Worm (Caenorhabditis elegans): ENCODE data around the gene fbxb-65.

The fbxb-65 gene

DNA sequence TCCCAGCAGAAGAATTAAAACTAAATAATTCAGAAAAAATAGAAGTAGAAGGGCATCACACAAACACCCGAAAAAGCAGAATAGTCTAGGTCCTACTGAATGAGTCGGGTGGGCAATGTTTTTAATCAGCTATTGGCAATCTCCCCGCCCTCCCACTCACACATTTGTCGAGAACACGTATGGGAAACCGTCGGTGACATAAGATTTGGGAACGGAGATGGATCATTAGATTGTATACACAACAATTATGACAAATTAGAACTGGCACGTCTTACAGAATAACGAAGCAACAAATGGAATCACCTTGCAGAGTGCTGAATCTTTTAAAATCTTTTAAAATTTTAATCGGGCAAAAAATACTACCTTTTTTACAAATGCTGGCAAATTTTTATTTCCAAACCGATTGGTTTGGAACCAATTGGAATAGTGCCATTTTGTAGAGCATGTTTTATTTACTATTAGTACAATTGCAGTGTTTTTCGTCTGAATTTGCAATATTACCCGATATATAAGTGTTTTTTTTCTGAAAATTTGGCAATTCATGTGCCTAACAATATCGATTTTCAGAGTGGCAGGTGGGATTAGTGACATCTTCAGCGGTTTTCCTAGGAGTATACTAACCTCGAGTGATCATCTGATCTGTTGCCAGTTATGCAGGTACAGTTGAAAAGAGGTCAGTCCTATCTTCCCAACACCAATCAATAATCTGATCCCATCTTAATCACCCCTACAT, 41.1 kb upstream of the fbxb-65 start, which contains the start of the genes F55C9.3 and fbxb-57:
F55C9.3 (minus strand) TSS at position 101 of the 733 bp plus-strand sequence.
fbxb-57 (plus strand) TSS at position 683 of the 733 bp plus-strand sequence.
- TF ChIP-seq ztf-11 (tag; optimal IDR thresholded peaks at IDR 0.05) (no peak), lir-3 (tag; optimal IDR thresholded peaks at IDR 0.05; ENCODE audit: poor library complexity) (no peak), grh-1 (GFP tag; IDR thresholded peaks at IDR 0.05) (no peak), vab-15 (tag; optimal IDR thresholded peaks at IDR 0.05) (no peak), egl-27 (tag; optimal IDR thresholded peaks at IDR 0.05) (no peak), nhr-12 (tag; optimal IDR thresholded peaks at IDR 0.05) (no peak), fkh-8 (tag; optimal IDR thresholded peaks at IDR 0.05) (no peak), nhr-77 (tag; optimal IDR thresholded peaks at IDR 0.05) (no peak), nhr-90 (tag; optimal IDR thresholded peaks at IDR 0.05; ENCODE audit: poor library complexity) (no peak), unc-86 (tag; optimal IDR thresholded peaks at IDR 0.05) (no peak)

DNA sequence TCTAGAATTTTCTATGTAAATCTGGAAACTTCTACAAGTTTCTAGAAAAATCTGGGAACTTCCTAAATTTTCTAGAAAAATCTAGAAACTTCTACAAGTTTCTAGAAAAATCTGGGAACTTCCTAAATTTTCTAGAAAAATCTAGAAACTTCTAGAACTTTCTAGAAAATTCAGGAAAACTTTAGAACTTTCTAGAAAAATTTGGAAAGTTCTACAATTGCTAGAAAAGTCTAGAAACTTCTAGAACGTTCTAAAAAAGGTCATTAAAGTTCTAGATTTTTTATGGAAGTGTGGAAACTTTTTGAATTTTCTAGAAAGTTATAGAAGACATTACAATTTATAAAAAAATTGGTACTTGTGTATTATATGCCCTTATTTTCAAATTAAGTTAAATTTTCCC, 36.3 kb upstream of the fbxb-65 start, which contains the start of gene F55C9.5:
F55C9.5 (minus strand) TSS at position 101 of the 400 bp plus-strand sequence.
- TF ChIP-seq nhr-76 (tag; optimal IDR thresholded peaks at IDR 0.05) (no peak), unc-30 (tag; optimal IDR thresholded peaks at IDR 0.05) (no peak), nhr-237 (tag; optimal IDR thresholded peaks at IDR 0.05) (no peak), lin-39 (tag; optimal IDR thresholded peaks at IDR 0.05) (no peak), ceh-88 (GFP tag; IDR thresholded peaks at IDR 0.05) (no peak), lin-13 (GFP tag; optimal IDR thresholded peaks at IDR 0.05) (no peak), alr-1 (tag; optimal IDR thresholded peaks at IDR 0.05; ENCODE audit: borderline replicate concordance) (no peak), nhr-19 (GFP tag; conservative IDR thresholded peaks at IDR 0.05) (no peak), nhr-85 (tag) (no peak)

DNA sequence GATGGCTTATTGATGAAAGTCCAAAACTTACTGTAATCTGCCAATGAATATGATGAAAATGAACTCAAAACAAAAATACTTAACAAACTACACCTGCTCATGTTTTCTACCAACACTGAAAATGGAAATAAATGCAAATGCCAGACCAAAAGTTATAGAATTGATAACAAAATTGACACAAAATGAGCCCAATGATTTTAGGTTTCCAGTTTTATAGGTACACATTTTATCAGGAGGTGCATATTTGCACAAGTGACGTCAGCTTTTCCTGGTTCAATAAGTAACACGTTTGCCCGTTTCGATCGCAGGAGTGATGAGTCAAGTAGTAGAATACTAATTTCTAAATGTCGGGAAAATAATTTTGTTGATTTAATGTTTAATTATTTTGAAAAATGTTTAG, 32.6 kb upstream of the fbxb-65 start, which contains the start of gene F55C9.6:
F55C9.6 (minus strand) TSS at position 101 of the 400 bp plus-strand sequence.
- TF ChIP-seq mep-1 (tag; optimal IDR thresholded peaks at IDR 0.05) = no peak
- TF ChIP-seq elt-2 (tag; optimal IDR thresholded peaks at IDR 0.05) = no peak
- no peak for TF ChIP-seq dpl-1 (GFP tag; optimal IDR thresholded peaks at IDR 0.05)
- TF ChIP-seq egl-27 (tag; optimal IDR thresholded peaks at IDR 0.05) = no peak
- TF ChIP-seq snpc-4 (tag; optimal IDR thresholded peaks at IDR 0.05) = no peak
- no peak for TF ChIP-seq nhr-84 (tag; optimal IDR thresholded peaks at IDR 0.05)
- no peak for TF ChIP-seq nhr-71 (tag; optimal IDR thresholded peaks at IDR 0.05)
- TF ChIP-seq ces-1 (GFP tag; optimal IDR thresholded peaks at IDR 0.05) = no peak
- no peak for TF ChIP-seq hpl-2 (GFP tag; optimal IDR thresholded peaks at IDR 0.05)
- no peak for TF ChIP-seq xbp-1 (tag; optimal IDR thresholded peaks at IDR 0.05)
- TF ChIP-seq unc-86 (tag; optimal IDR thresholded peaks at IDR 0.05) = no peak
- no peak for TF ChIP-seq swsn-7 (tag; optimal IDR thresholded peaks at IDR 0.05)
- TF ChIP-seq unc-98 (GFP tag; IDR thresholded peaks at IDR 0.05) = no peak
- TF ChIP-seq unc-62 (GFP tag; optimal IDR thresholded peaks at IDR 0.05) = no peak
- no peak for TF ChIP-seq zip-4 (GFP tag; optimal IDR thresholded peaks at IDR 0.05)
- TF ChIP-seq tlp-1 (tag; optimal IDR thresholded peaks at IDR 0.05) = no peak
- TF ChIP-seq nhr-85 (tag) = no peak
- TF ChIP-seq grh-1 (GFP tag; IDR thresholded peaks at IDR 0.05) = no peak
- TF ChIP-seq pag-3 (tag; optimal IDR thresholded peaks at IDR 0.05; ENCODE audit: borderline replicate concordance, insufficient read depth) = no peak
- no peak for TF ChIP-seq unc-130 (tag; optimal IDR thresholded peaks at IDR 0.05)

DNA sequence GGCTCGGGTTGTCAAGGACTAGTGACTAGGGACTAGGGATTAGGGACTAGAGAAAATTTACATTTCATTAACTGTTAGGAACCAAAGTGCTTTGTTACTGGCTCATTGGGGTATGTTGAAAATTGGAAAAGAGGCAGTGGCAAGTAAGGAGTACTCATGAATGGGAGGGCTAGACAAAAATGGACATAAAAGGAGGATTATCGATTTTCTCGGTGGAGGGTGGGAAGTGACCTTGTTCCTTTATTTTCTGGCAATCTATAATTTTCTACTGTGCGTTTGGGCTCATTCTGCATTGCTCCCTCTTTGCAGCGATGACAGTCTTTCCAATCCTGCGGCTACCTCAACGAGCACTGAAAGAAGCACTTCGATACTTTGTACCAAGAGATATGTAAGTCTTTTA, 31.9 kb upstream of the fbxb-65 start, which contains the start of gene fbxb-60:
fbxb-60 (plus strand) TSS at position 301 of the 400 bp plus-strand sequence.
- TF ChIP-seq efl-1 (optimal IDR thresholded peaks at IDR 0.05) (no peak), efl-1 (GFP tag; optimal IDR thresholded peaks at IDR 0.05 in 1 of 2) (no peak), pqm-1 (tag; optimal IDR thresholded peaks at IDR 0.05) (no peak), nhr-76 (tag; optimal IDR thresholded peaks at IDR 0.05) (no peak), dpl-1 (GFP tag; optimal IDR thresholded peaks at IDR 0.05) (no peak), zag-1 (tag; optimal IDR thresholded peaks at IDR 0.05) (no peak)
